Fruit fly (Drosophila melanogaster) S2 (cell line): ENCODE results near the gene Cph.

Experiments used
- CG8478 ChIP-seq: fragments of >200 bp; optimal IDR thresholded peaks from 2 replicates; lab custom pipeline; 2018
- CTCF ChIP-seq, 2 experiments: fragments of >200 bp; optimal IDR thresholded peaks; 2 replicates each; lab custom pipeline; 2018

- no peak for TF ChIP-seq CTCF (optimal IDR thresholded peaks at IDR 0.05; lab: Kevin White, UChicago)
- TF ChIP-seq CG8478: no peak
These were observed 15.5 kb upstream of the Cph start for dm6 chrX:7122002-7122401.
